Worm (Caenorhabditis elegans) whole organism, midembryonic: ENCODE measurements around the gene egl-5.

Experiments
- T22C8.4 ChIP-seq: fragments of 200-800 bp; sonication (Bioruptor generic); IDR thresholded peaks from 2 replicates; pipeline ENCODE4 v1.3.6; 2022; ENCODE audit warnings: missing genetic modification characterization, missing compliant biosample characterization
- flt-1 ChIP-seq: fragments of 200-800 bp; sonication (Bioruptor generic); IDR thresholded peaks from 2 replicates; pipeline ENCODE4 v1.3.6; 2022; ENCODE audit warnings: missing genetic modification characterization, missing compliant biosample characterization
- klf-2 ChIP-seq: fragments of 200-800 bp; sonication (Bioruptor generic); conservative IDR thresholded peaks from 2 replicates; pipeline ENCODE4 v1.3.6; 2022; ENCODE audit warnings: missing genetic modification reagents, missing genetic modification characterization, missing compliant biosample characterization
- ref-1 ChIP-seq: fragments of 200-800 bp; sonication (Bioruptor generic); conservative IDR thresholded peaks from 2 replicates; pipeline ENCODE4 v1.3.6; 2022; ENCODE audit warnings: missing genetic modification reagents, missing genetic modification characterization, missing compliant biosample characterization
- ztf-29 ChIP-seq: fragments of 200-800 bp; sonication (Bioruptor generic); IDR thresholded peaks from 2 replicates; pipeline ENCODE4 v1.3.6; 2022; ENCODE audit warnings: missing genetic modification reagents, missing genetic modification characterization, missing compliant biosample characterization

- TF ChIP-seq ref-1 (no peak), klf-2 (GFP tag; lab: Robert Waterston, UW) (no peak), flt-1 (no peak), T22C8.4 (GFP tag; lab: Robert Waterston, UW) (no peak), ztf-29 (GFP tag; lab: Robert Waterston, UW) (no peak)
These were observed 47.5 kb downstream of the egl-5 start, which contains the start of gene snr-5 for ce11 chrIII:7861535-7862120.
